Worm (Caenorhabditis elegans): ENCODE data around the gene rpl-36.
A peak's percentile ranks its signal among the peaks of the same experiment; 100 is the strongest.

The rpl-36 gene

DNA sequence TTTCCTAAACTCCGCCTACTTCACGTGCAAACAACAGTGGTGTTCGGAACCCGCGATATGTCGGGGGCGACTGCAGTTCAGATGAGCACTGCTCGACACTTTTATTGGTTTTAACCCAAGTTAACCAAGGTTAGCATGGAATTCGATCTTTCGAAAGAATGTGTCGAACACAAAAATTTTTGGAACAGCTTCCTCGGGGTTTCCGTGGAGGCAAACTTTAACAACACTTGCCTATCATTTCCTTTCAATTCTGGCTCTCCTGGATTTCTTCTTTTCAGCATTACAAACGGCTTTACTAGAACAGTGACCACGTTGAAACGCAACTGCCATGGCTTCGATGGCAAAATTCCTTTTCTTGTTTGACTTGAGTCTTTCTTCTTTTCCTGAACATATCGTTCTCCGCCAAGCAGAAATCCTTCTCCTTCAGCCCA lies 38.8 kb upstream of the rpl-36 start:
- TF ChIP-seq sma-3 (GFP tag; optimal IDR thresholded peaks at IDR 0.05) (peak; percentile 31), snpc-4 (tag; optimal IDR thresholded peaks at IDR 0.05) (peak; percentile 97), skn-1 (tag; optimal IDR thresholded peaks at IDR 0.05) (no peak), sem-4 (tag; optimal IDR thresholded peaks at IDR 0.05) (no peak), blmp-1 (tag; optimal IDR thresholded peaks at IDR 0.05; ENCODE audit: insufficient read depth) (no peak), mab-5 (tag; optimal IDR thresholded peaks at IDR 0.05) (no peak), lin-13 (GFP tag; optimal IDR thresholded peaks at IDR 0.05) (no peak), Y55F3AM.14 (GFP tag; optimal IDR thresholded peaks at IDR 0.05) (no peak), fos-1 (tag; optimal IDR thresholded peaks at IDR 0.05) (peak; percentile 25), ztf-4 (tag; optimal IDR thresholded peaks at IDR 0.05) (no peak), F13H6.1 (tag; optimal IDR thresholded peaks at IDR 0.05) (peak; percentile 39), unc-62 (GFP tag; optimal IDR thresholded peaks at IDR 0.05) (no peak), nhr-6 (tag; optimal IDR thresholded peaks at IDR 0.05) (no peak), lin-39 (tag; optimal IDR thresholded peaks at IDR 0.05) (no peak), ZK546.5 (tag; optimal IDR thresholded peaks at IDR 0.05) (no peak), nhr-25 (tag; optimal IDR thresholded peaks at IDR 0.05) (no peak), nhr-23 (tag; optimal IDR thresholded peaks at IDR 0.05) (no peak), unc-39 (tag; optimal IDR thresholded peaks at IDR 0.05) (no peak), ztf-11 (tag; optimal IDR thresholded peaks at IDR 0.05) (no peak), elt-1 (tag; optimal IDR thresholded peaks at IDR 0.05) (no peak), nhr-129 (tag; optimal IDR thresholded peaks at IDR 0.05) (peak; percentile 26), peb-1 (tag; optimal IDR thresholded peaks at IDR 0.05) (no peak), zag-1 (tag; optimal IDR thresholded peaks at IDR 0.05) (no peak), mbf-1 (tag; optimal IDR thresholded peaks at IDR 0.05) (no peak), C34F6.9 (tag; optimal IDR thresholded peaks at IDR 0.05) (no peak), nhr-11 (tag; optimal IDR thresholded peaks at IDR 0.05) (no peak), nhr-21 (tag; optimal IDR thresholded peaks at IDR 0.05) (peak; percentile 25), elt-3 (tag; optimal IDR thresholded peaks at IDR 0.05) (no peak), nhr-12 (tag; optimal IDR thresholded peaks at IDR 0.05) (no peak), nhr-10 (tag; optimal IDR thresholded peaks at IDR 0.05) (peak; percentile 38), ceh-16 (tag; optimal IDR thresholded peaks at IDR 0.05) (no peak), dmd-4 (tag; optimal IDR thresholded peaks at IDR 0.05) (no peak), unc-55 (GFP tag; optimal IDR thresholded peaks at IDR 0.05) (no peak), crh-2 (tag; optimal IDR thresholded peaks at IDR 0.05) (peak; percentile 56), aly-2 (tag; optimal IDR thresholded peaks at IDR 0.05) (no peak), R02D3.7 (tag; optimal IDR thresholded peaks at IDR 0.05) (no peak), nhr-237 (tag; optimal IDR thresholded peaks at IDR 0.05) (no peak), ceh-82 (tag; optimal IDR thresholded peaks at IDR 0.05) (no peak), gmeb-1 (tag; optimal IDR thresholded peaks at IDR 0.05) (peak; percentile 72), alr-1 (tag; optimal IDR thresholded peaks at IDR 0.05) (no peak), lin-11 (tag; optimal IDR thresholded peaks at IDR 0.05) (no peak), egl-27 (tag; optimal IDR thresholded peaks at IDR 0.05) (peak; percentile 70), mdl-1 (tag; optimal IDR thresholded peaks at IDR 0.05) (peak in 1 of 2 experiments; percentile 47), ztf-1 (GFP tag; conservative IDR thresholded peaks at IDR 0.05) (no peak), ama-1 (optimal IDR thresholded peaks at IDR 0.05) (peak; percentile 91), nhr-77 (tag; optimal IDR thresholded peaks at IDR 0.05) (no peak), sma-9 (GFP tag; optimal IDR thresholded peaks at IDR 0.05) (peak; percentile 77), sma-9 (tag; optimal IDR thresholded peaks at IDR 0.05) (no peak), lsy-2 (tag; optimal IDR thresholded peaks at IDR 0.05) (peak; percentile 12 to 58)
